Fruit fly (Drosophila melanogaster): ENCODE results near the gene PIG-Wa.
A peak's percentile ranks its signal among the peaks of the same experiment; 100 is the strongest.

DNA sequence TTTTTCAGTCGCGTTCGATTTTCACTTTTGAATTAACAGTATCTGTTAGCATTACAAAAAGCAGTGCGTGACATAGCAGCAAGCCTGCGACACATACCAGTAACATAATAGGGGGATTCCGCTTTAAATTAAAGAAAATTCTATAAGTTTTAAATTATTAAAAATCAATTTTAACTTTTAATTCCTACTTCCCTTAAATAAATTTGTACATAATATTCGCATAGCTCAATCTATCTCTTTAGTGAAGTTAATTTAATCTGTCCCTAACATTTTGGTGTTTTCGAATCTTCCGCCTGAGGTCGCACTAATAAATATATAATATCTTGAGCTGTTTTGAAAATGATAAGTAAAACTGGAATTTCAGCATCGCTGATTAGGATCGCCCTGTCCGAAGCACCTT is 37.5 kb downstream of the PIG-Wa start, which contains the start of gene CG9886:
- TF ChIP-seq CG10348 (GFP tag; IDR thresholded peaks at IDR 0.05) = no peak
- TF ChIP-seq CG34367 (tag; optimal IDR thresholded peaks at IDR 0.05) = peak; percentile 32
- TF ChIP-seq rn (GFP tag; IDR thresholded peaks at IDR 0.05) = no peak
- TF ChIP-seq CG9948 (tag; optimal IDR thresholded peaks at IDR 0.05) = peak; percentile 50
- TF ChIP-seq CG17806 (tag; optimal IDR thresholded peaks at IDR 0.05) = no peak
- no peak for TF ChIP-seq CG15710 (tag; optimal IDR thresholded peaks at IDR 0.05)
- TF ChIP-seq CG8159 (tag; optimal IDR thresholded peaks at IDR 0.05) = peak; percentile 57
- TF ChIP-seq CG32121 (GFP tag; IDR thresholded peaks at IDR 0.05) = peak; percentile 32; the same call in 1 of the 2 replicates
- TF ChIP-seq CG12605 (GFP tag; IDR thresholded peaks at IDR 0.05) = no peak
- TF ChIP-seq CG14655 (GFP tag; optimal IDR thresholded peaks at IDR 0.05) = peak; percentile 37
- no peak for TF ChIP-seq gl (tag; optimal IDR thresholded peaks at IDR 0.05)
- peak; percentile 43 for TF ChIP-seq Pif1B (GFP tag; optimal IDR thresholded peaks at IDR 0.05)
- peak; percentile 56; the same call in 1 of the 2 replicates for TF ChIP-seq Ets98B (GFP tag; IDR thresholded peaks at IDR 0.05)
